Fruit fly (Drosophila melanogaster) whole organism, pupa: ENCODE data around the gene RpL7.

ENCODE experiments used
- CG14655 ChIP-seq: fragments of 200-800 bp; sonication (Bioruptor generic); optimal IDR thresholded peaks from 3 replicates; lab custom pipeline; 2017; ENCODE audit warnings: mild to moderate bottlenecking, missing biosample characterization, missing genetic modification reagents, missing genetic modification characterization
- CG17806 ChIP-seq: fragments of 200-800 bp; sonication (Bioruptor generic); optimal IDR thresholded peaks from 2 replicates; lab custom pipeline; 2018; ENCODE audit warnings: missing biosample characterization, mild to moderate bottlenecking, missing genetic modification characterization, moderate library complexity
- CG32121 ChIP-seq: fragments of 200-800 bp; sonication (Bioruptor generic); IDR thresholded peaks from 2 replicates; pipeline ENCODE4 v1.3.6; 2022; ENCODE audit warnings: missing biosample characterization, missing genetic modification characterization
- CG34367 ChIP-seq: fragments of 200-800 bp; sonication (Bioruptor generic); optimal IDR thresholded peaks from 2 replicates; lab custom pipeline; 2018; ENCODE audit warnings: missing biosample characterization, mild to moderate bottlenecking, missing genetic modification characterization
- CG4496 ChIP-seq: fragments of 200-800 bp; sonication (Bioruptor generic); IDR thresholded peaks from 3 replicates; pipeline ENCODE4 v1.3.6; 2022; ENCODE audit warnings: missing biosample characterization, missing genetic modification characterization
- CG8301 ChIP-seq: fragments of 200-800 bp; sonication (Bioruptor generic); optimal IDR thresholded peaks from 2 replicates; lab custom pipeline; 2018; ENCODE audit warnings: missing biosample characterization, mild to moderate bottlenecking, missing genetic modification characterization
- EcR ChIP-seq: fragments of 200-800 bp; sonication (Bioruptor generic); optimal IDR thresholded peaks from 3 replicates; lab custom pipeline; 2019; ENCODE audit warnings: missing biosample characterization, missing genetic modification characterization, mild to moderate bottlenecking, moderate library complexity, missing genetic modification reagents
- Pif1B ChIP-seq: fragments of 200-800 bp; sonication (Bioruptor generic); optimal IDR thresholded peaks from 3 replicates; lab custom pipeline; 2016; ENCODE audit warnings: missing biosample characterization, missing genetic modification characterization
- fd96Ca ChIP-seq: fragments of 200-800 bp; sonication (Bioruptor generic); IDR thresholded peaks from 3 replicates; pipeline ENCODE4 v1.3.6; 2022; ENCODE audit warnings: missing biosample characterization, missing genetic modification characterization
- rn ChIP-seq: fragments of 200-800 bp; sonication (Bioruptor generic); IDR thresholded peaks from 2 replicates; pipeline ENCODE4 v1.3.6; 2022; ENCODE audit warnings: missing biosample characterization, missing genetic modification characterization

DNA sequence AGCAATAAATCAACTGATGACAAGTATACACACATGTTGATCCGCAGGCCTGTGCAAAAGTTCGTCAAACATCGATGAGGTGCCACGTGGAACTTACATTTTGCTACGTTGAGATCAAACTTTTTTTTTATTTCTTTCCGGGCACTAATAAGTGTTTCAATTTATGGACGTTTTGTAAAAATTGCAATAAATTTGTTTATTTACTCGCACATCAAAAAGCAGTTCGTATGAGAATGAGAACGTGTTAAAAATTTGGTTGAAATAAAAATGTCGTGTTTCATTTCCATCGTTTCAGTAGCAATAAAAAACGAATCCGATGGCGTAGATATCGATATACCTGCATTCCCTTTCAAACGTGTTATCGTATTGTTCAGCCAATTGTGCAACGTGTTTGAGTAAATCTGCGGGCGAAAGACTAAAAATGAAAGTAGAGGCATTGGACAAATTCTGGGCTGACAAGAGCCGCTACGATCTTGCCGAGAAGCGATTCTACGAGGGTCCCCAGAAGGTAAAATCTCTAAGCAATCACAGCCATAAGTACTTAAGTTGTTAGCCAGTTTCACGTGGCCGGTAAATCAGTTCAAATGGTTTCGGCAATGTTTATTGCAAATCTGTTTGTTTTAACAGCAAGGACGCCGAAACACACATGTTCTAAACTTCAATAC, 31.5 kb downstream of the RpL7 start, which contains the start of gene eEF1delta:
- TF ChIP-seq CG4496 (GFP tag; lab: Robert Waterston, UW), result no peak
- TF ChIP-seq CG8301 (tag; lab: Kevin White, UChicago), result no peak
- no peak for TF ChIP-seq CG34367 (tag; lab: Kevin White, UChicago)
- no peak for TF ChIP-seq CG14655 (GFP tag; lab: Kevin White, UChicago)
- no peak for TF ChIP-seq rn (GFP tag; lab: Robert Waterston, UW)
- no peak for TF ChIP-seq Pif1B (GFP tag; lab: Kevin White, UChicago)
- no peak for TF ChIP-seq EcR (GFP tag; lab: Kevin White, UChicago)
- no peak for TF ChIP-seq CG32121 (GFP tag; lab: Robert Waterston, UW)
- no peak for TF ChIP-seq fd96Ca (GFP tag; lab: Robert Waterston, UW)
- TF ChIP-seq CG17806 (tag; lab: Kevin White, UChicago), result no peak
